Worm (Caenorhabditis elegans) whole organism, young adult: ENCODE measurements around the gene F36D4.4.

ENCODE experiments used
- B0261.1 ChIP-seq: sonication (generic microtip); optimal IDR thresholded peaks from 2 replicates; lab custom pipeline; 2016; ENCODE audit warnings: mild to moderate bottlenecking, missing genetic modification characterization, moderate library complexity, missing compliant biosample characterization
- F33H1.4 ChIP-seq: fragments of 200-800 bp; sonication (Bioruptor generic); IDR thresholded peaks from 2 replicates; pipeline ENCODE4 v1.3.6; 2022; ENCODE audit warnings: missing genetic modification reagents, missing genetic modification characterization, missing compliant biosample characterization
- F37B4.10 ChIP-seq: fragments of 200-800 bp; sonication (Bioruptor generic); IDR thresholded peaks from 2 replicates; pipeline ENCODE4 v1.3.6; 2022; ENCODE audit warnings: missing genetic modification characterization, missing compliant biosample characterization
- F49E8.2 ChIP-seq: sonication (generic microtip); optimal IDR thresholded peaks from 3 replicates; lab custom pipeline; 2017; ENCODE audit warnings: missing genetic modification characterization, mild to moderate bottlenecking, missing compliant biosample characterization, antibody characterized with exemption, moderate library complexity; ENCODE audit not compliant: insufficient read depth
- F57C9.4 ChIP-seq: sonication (generic microtip); optimal IDR thresholded peaks from 2 replicates; lab custom pipeline; 2017; ENCODE audit warnings: mild to moderate bottlenecking, missing genetic modification characterization, missing compliant biosample characterization
- K12H6.12 ChIP-seq: fragments of 200-800 bp; sonication (Bioruptor generic); optimal IDR thresholded peaks from 2 replicates; lab custom pipeline; 2018; ENCODE audit warnings: mild to moderate bottlenecking, missing genetic modification characterization, missing compliant biosample characterization
- Y53F4B.3 ChIP-seq: fragments of 200-800 bp; sonication (Bioruptor generic); IDR thresholded peaks from 2 replicates; pipeline ENCODE4 v1.3.6; 2022; ENCODE audit warnings: missing genetic modification reagents, missing genetic modification characterization, missing compliant biosample characterization
- Y53G8AR.9 ChIP-seq: fragments of 200-800 bp; sonication (Bioruptor generic); conservative IDR thresholded peaks from 2 replicates; pipeline ENCODE4 v1.3.6; 2022; ENCODE audit warnings: missing genetic modification reagents, missing genetic modification characterization, missing compliant biosample characterization
- akir-1 ChIP-seq: fragments of 200-800 bp; sonication (Bioruptor generic); optimal IDR thresholded peaks from 2 replicates; lab custom pipeline; 2018; ENCODE audit warnings: mild to moderate bottlenecking, missing genetic modification characterization, moderate library complexity, missing compliant biosample characterization
- attf-3 ChIP-seq: fragments of 200-800 bp; sonication (Bioruptor generic); conservative IDR thresholded peaks from 2 replicates; pipeline ENCODE4 v1.3.6; 2022; ENCODE audit warnings: missing genetic modification reagents, missing genetic modification characterization, missing compliant biosample characterization
- bed-1 ChIP-seq: fragments of 200-800 bp; sonication (Bioruptor generic); IDR thresholded peaks from 2 replicates; pipeline ENCODE4 v1.3.6; 2022; ENCODE audit warnings: missing genetic modification reagents, missing genetic modification characterization, missing compliant biosample characterization
- bed-2 ChIP-seq: fragments of 200-800 bp; sonication (Bioruptor generic); IDR thresholded peaks from 2 replicates; pipeline ENCODE4 v1.3.6; 2022; ENCODE audit warnings: missing genetic modification reagents, missing genetic modification characterization, missing compliant biosample characterization
- ceh-100 ChIP-seq: fragments of 200-800 bp; sonication (Bioruptor generic); IDR thresholded peaks from 2 replicates; pipeline ENCODE4 v1.3.6; 2022; ENCODE audit warnings: missing genetic modification reagents, missing genetic modification characterization, missing compliant biosample characterization
- ceh-27 ChIP-seq: fragments of 200-800 bp; sonication (Bioruptor generic); optimal IDR thresholded peaks from 2 replicates; lab custom pipeline; 2018; ENCODE audit warnings: mild to moderate bottlenecking, missing genetic modification characterization, moderate library complexity, missing compliant biosample characterization
- ceh-40 ChIP-seq: fragments of 200-800 bp; sonication (Bioruptor generic); IDR thresholded peaks from 2 replicates; pipeline ENCODE4 v1.3.6; 2022; ENCODE audit warnings: missing genetic modification characterization, missing compliant biosample characterization
- ceh-58 ChIP-seq: fragments of 200-800 bp; sonication (Bioruptor generic); IDR thresholded peaks from 2 replicates; pipeline ENCODE4 v1.3.6; 2022; ENCODE audit warnings: missing genetic modification characterization, missing compliant biosample characterization
- ceh-91 ChIP-seq: fragments of 200-800 bp; sonication (Bioruptor generic); IDR thresholded peaks from 2 replicates; pipeline ENCODE4 v1.3.6; 2022; ENCODE audit warnings: missing genetic modification reagents, missing genetic modification characterization, missing compliant biosample characterization
- efl-1 ChIP-seq: fragments of 150-350 bp; optimal IDR thresholded peaks from 2 replicates; lab custom pipeline; 2014; ENCODE audit warnings: missing biosample characterization, missing genetic modification reagents, missing genetic modification characterization
- egl-18 ChIP-seq: fragments of 200-800 bp; sonication (Bioruptor generic); IDR thresholded peaks from 2 replicates; pipeline ENCODE4 v1.3.6; 2022; ENCODE audit warnings: missing genetic modification reagents, missing genetic modification characterization, missing compliant biosample characterization
- gei-17 ChIP-seq: fragments of 200-800 bp; sonication (Bioruptor generic); optimal IDR thresholded peaks from 2 replicates; lab custom pipeline; 2018; ENCODE audit warnings: mild to moderate bottlenecking, missing genetic modification characterization, missing compliant biosample characterization
- hlh-12 ChIP-seq: sonication (generic microtip); optimal IDR thresholded peaks from 2 replicates; lab custom pipeline; 2016; ENCODE audit warnings: missing genetic modification characterization, missing compliant biosample characterization
- hmg-1.2 ChIP-seq: fragments of 200-800 bp; sonication (Bioruptor generic); IDR thresholded peaks from 2 replicates; pipeline ENCODE4 v1.3.6; 2022; ENCODE audit warnings: missing genetic modification reagents, missing genetic modification characterization, missing compliant biosample characterization
- hsf-1 ChIP-seq: fragments of 200-800 bp; sonication (Bioruptor generic); IDR thresholded peaks from 2 replicates; pipeline ENCODE4 v1.3.6; 2022; ENCODE audit warnings: missing genetic modification reagents, missing genetic modification characterization, missing compliant biosample characterization
- lag-1 ChIP-seq: fragments of 200-800 bp; sonication (Bioruptor generic); IDR thresholded peaks from 2 replicates; pipeline ENCODE4 v1.3.6; 2022; ENCODE audit warnings: missing genetic modification reagents, missing genetic modification characterization, missing compliant biosample characterization
- lin-40 ChIP-seq: sonication (generic microtip); optimal IDR thresholded peaks from 2 replicates; lab custom pipeline; 2016; ENCODE audit warnings: missing genetic modification characterization, mild to moderate bottlenecking, missing compliant biosample characterization, missing genotype, missing genetic modification reagents
- lsy-27 ChIP-seq: sonication (generic microtip); optimal IDR thresholded peaks from 2 replicates; lab custom pipeline; 2017; ENCODE audit warnings: missing genetic modification characterization, mild to moderate bottlenecking, missing compliant biosample characterization, antibody characterized with exemption, missing genotype, borderline replicate concordance; ENCODE audit not compliant: insufficient read depth
- madf-10 ChIP-seq: sonication (generic microtip); optimal IDR thresholded peaks from 2 replicates; lab custom pipeline; 2016; ENCODE audit warnings: mild to moderate bottlenecking, missing genetic modification characterization, missing compliant biosample characterization
- madf-8 ChIP-seq: fragments of 200-800 bp; sonication (Bioruptor generic); conservative IDR thresholded peaks from 2 replicates; pipeline ENCODE4 v1.3.6; 2022; ENCODE audit warnings: missing genetic modification reagents, missing genetic modification characterization, missing compliant biosample characterization
- mcd-1 ChIP-seq: fragments of 200-800 bp; sonication (Bioruptor generic); IDR thresholded peaks from 2 replicates; pipeline ENCODE4 v1.3.6; 2022; ENCODE audit warnings: missing genetic modification reagents, missing genetic modification characterization, missing compliant biosample characterization
- mel-28 ChIP-seq: sonication (generic microtip); optimal IDR thresholded peaks from 2 replicates; lab custom pipeline; 2016; ENCODE audit warnings: borderline replicate concordance, mild to moderate bottlenecking, missing genetic modification characterization, missing compliant biosample characterization
- mes-4 ChIP-seq: sonication (generic microtip); optimal IDR thresholded peaks from 2 replicates; lab custom pipeline; 2016; ENCODE audit warnings: missing genotype, missing genetic modification characterization, missing compliant biosample characterization
- mxl-1 ChIP-seq: sonication (generic microtip); optimal IDR thresholded peaks from 2 replicates; lab custom pipeline; 2016; ENCODE audit warnings: missing genetic modification characterization, missing compliant biosample characterization
- nfya-1 ChIP-seq: sonication (generic microtip); optimal IDR thresholded peaks from 2 replicates; lab custom pipeline; 2017; ENCODE audit warnings: antibody characterized with exemption, missing compliant biosample characterization, missing genetic modification characterization, borderline replicate concordance; ENCODE audit not compliant: insufficient read depth
- nfya-2 ChIP-seq: fragments of 200-800 bp; sonication (Bioruptor generic); IDR thresholded peaks from 2 replicates; pipeline ENCODE4 v1.3.6; 2022; ENCODE audit warnings: missing genetic modification reagents, missing genetic modification characterization, missing compliant biosample characterization
- nhr-120 ChIP-seq: fragments of 200-800 bp; sonication (Bioruptor generic); IDR thresholded peaks from 2 replicates; pipeline ENCODE4 v1.3.6; 2022; ENCODE audit warnings: missing genetic modification characterization, missing compliant biosample characterization
- nhr-179 ChIP-seq: sonication (generic microtip); optimal IDR thresholded peaks from 2 replicates; lab custom pipeline; 2016; ENCODE audit warnings: mild to moderate bottlenecking, missing genetic modification characterization, missing compliant biosample characterization
- nhr-90 ChIP-seq: sonication (generic microtip); optimal IDR thresholded peaks from 2 replicates; lab custom pipeline; 2016; ENCODE audit warnings: missing genotype, mild to moderate bottlenecking, missing genetic modification characterization, missing compliant biosample characterization
- rec-8 ChIP-seq, 2 experiments: sonication (generic microtip); optimal IDR thresholded peaks; 2 replicates each; lab custom pipeline; 2016; ENCODE audit warnings: mild to moderate bottlenecking in 2 of 2, missing genetic modification characterization in 2 of 2, missing genetic modification reagents in 2 of 2, missing genotype in 2 of 2, missing biosample characterization in 1 of 2, missing compliant biosample characterization in 1 of 2, moderate library complexity in 1 of 2
- sdz-38 ChIP-seq: sonication (generic microtip); optimal IDR thresholded peaks from 2 replicates; lab custom pipeline; 2016; ENCODE audit warnings: missing genotype, missing genetic modification characterization, missing compliant biosample characterization
- sea-2 ChIP-seq: fragments of 200-800 bp; sonication (Bioruptor generic); IDR thresholded peaks from 2 replicates; pipeline ENCODE4 v1.3.6; 2022; ENCODE audit warnings: missing genetic modification characterization, missing compliant biosample characterization
- snpc-3.4 ChIP-seq: sonication (generic microtip); optimal IDR thresholded peaks from 2 replicates; lab custom pipeline; 2017; ENCODE audit warnings: missing genetic modification characterization, mild to moderate bottlenecking, missing compliant biosample characterization, antibody characterized with exemption, moderate library complexity, missing genotype, missing genetic modification reagents
- tbp1 ChIP-seq: fragments of 200-800 bp; sonication (Bioruptor generic); optimal IDR thresholded peaks from 2 replicates; lab custom pipeline; 2018; ENCODE audit warnings: mild to moderate bottlenecking, missing genetic modification characterization, missing compliant biosample characterization
- xnd-1 ChIP-seq: sonication (generic microtip); optimal IDR thresholded peaks from 2 replicates; lab custom pipeline; 2016; ENCODE audit warnings: missing genotype, missing genetic modification reagents, missing genetic modification characterization, missing compliant biosample characterization
- zim-3 ChIP-seq: sonication (generic microtip); optimal IDR thresholded peaks from 2 replicates; lab custom pipeline; 2017; ENCODE audit warnings: mild to moderate bottlenecking, missing genetic modification characterization, moderate library complexity, missing compliant biosample characterization
- ztf-18 ChIP-seq: sonication (generic microtip); optimal IDR thresholded peaks from 2 replicates; lab custom pipeline; 2016; ENCODE audit warnings: missing genotype, mild to moderate bottlenecking, missing genetic modification characterization, missing compliant biosample characterization
- ztf-26 ChIP-seq: sonication (generic microtip); optimal IDR thresholded peaks from 2 replicates; lab custom pipeline; 2017; ENCODE audit warnings: missing genetic modification characterization, missing compliant biosample characterization
- ztf-28 ChIP-seq: fragments of 200-800 bp; sonication (Bioruptor generic); IDR thresholded peaks from 2 replicates; pipeline ENCODE4 v1.3.6; 2022; ENCODE audit warnings: missing genetic modification reagents, missing genetic modification characterization, missing compliant biosample characterization
- ztf-6 ChIP-seq: fragments of 200-800 bp; sonication (Bioruptor generic); IDR thresholded peaks from 2 replicates; pipeline ENCODE4 v1.3.6; 2022; ENCODE audit warnings: missing genetic modification reagents, missing genetic modification characterization, missing compliant biosample characterization

Gene F36D4.4

DNA sequence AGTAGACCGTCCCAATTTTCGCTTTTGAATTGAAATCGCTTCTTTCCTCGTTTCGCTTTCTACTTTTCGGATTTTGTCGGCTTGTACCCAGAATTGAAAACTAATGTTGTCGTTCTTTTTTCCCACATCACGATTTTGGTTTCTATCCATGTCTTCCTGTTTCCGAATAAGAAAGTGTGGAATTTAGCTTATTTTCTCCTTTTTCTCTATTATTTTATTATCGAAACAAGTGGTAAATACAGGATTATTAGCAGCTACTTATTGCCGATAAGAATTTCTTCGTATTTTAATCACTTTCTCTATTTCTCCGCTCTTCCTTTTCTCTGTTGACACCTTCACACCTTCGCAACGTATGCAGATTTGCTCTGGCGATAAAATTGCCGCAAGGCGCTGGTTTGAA is 29.5 kb downstream of the F36D4.4 start:
- TF ChIP-seq ceh-100 (GFP tag; lab: Robert Waterston, UW) (no peak), nhr-120 (GFP tag; lab: Robert Waterston, UW) (no peak), ceh-27 (GFP tag; lab: Kevin White, UChicago) (no peak), ceh-58 (GFP tag; lab: Robert Waterston, UW) (no peak), bed-2 (no peak), sea-2 (GFP tag; lab: Robert Waterston, UW) (no peak), akir-1 (GFP tag; lab: Kevin White, UChicago) (no peak), sdz-38 (no peak)

DNA sequence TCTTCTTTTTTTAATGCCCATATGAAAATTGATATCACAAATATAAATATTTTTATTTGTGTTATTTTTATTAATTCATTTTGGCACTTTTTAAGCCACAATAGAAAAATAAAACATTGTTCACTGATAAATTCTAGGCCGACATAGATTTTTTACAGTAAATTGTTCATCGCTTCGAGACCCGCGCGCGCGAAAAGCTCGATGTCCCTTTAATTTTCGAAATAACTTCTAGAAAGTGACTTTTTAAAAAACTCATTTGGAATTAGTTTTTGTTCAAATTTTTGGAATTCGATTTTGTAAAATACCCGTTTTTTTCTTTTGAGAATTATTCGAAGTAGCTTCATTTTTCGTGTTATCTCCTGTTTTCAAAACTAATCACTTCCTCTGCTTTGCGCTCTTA is 30.1 kb downstream of the F36D4.4 start:
- TF ChIP-seq nhr-90, result no peak
- no peak for TF ChIP-seq lsy-27 (tag; lab: Kevin White, UChicago)
- TF ChIP-seq tbp1 (GFP tag; lab: Kevin White, UChicago), result no peak
- TF ChIP-seq ceh-100 (GFP tag; lab: Robert Waterston, UW), result no peak
- peak; percentile 55 for TF ChIP-seq xnd-1 (tag; lab: Kevin White, UChicago)
- TF ChIP-seq lag-1 (GFP tag; lab: Robert Waterston, UW), result no peak
- no peak for TF ChIP-seq K12H6.12
- TF ChIP-seq lin-40 (tag; lab: Kevin White, UChicago), result no peak
- no peak for TF ChIP-seq sdz-38
- no peak for TF ChIP-seq F49E8.2 (tag; lab: Kevin White, UChicago)
- 0 out of 2 replicates have a peak, but pooled peaks have one; percentile 59 for TF ChIP-seq hsf-1 (GFP tag; lab: Robert Waterston, UW)
- TF ChIP-seq madf-10 (tag; lab: Kevin White, UChicago), result no peak
- no peak for TF ChIP-seq ztf-26
- TF ChIP-seq nfya-1, result no peak
- no peak for TF ChIP-seq mel-28
- no peak for TF ChIP-seq Y53F4B.3 (GFP tag; lab: Robert Waterston, UW)
- TF ChIP-seq mxl-1 (tag; lab: Kevin White, UChicago), result no peak
- TF ChIP-seq ceh-27 (GFP tag; lab: Kevin White, UChicago), result no peak
- no peak for TF ChIP-seq mes-4
- peak; percentile 52; the same call in 1 of the 2 replicates for TF ChIP-seq madf-8 (GFP tag; lab: Robert Waterston, UW)
- TF ChIP-seq nhr-179 (tag; lab: Kevin White, UChicago), result no peak
- TF ChIP-seq rec-8 (tag; optimal IDR thresholded peaks at IDR 0.05; lab: Kevin White, UChicago), result no peak
- no peak for TF ChIP-seq F57C9.4 (tag; lab: Kevin White, UChicago)
- no peak for TF ChIP-seq snpc-3.4
- TF ChIP-seq egl-18 (GFP tag; lab: Robert Waterston, UW), result no peak
- TF ChIP-seq ztf-28, result no peak
- no peak for TF ChIP-seq attf-3 (GFP tag; lab: Robert Waterston, UW)
- TF ChIP-seq ceh-40 (GFP tag; lab: Robert Waterston, UW), result no peak
- peak; percentile 77 for TF ChIP-seq F33H1.4 (GFP tag; lab: Robert Waterston, UW)
- TF ChIP-seq Y53G8AR.9 (GFP tag; lab: Robert Waterston, UW), result no peak
- peak; percentile 79 for TF ChIP-seq efl-1
- TF ChIP-seq B0261.1, result no peak
- TF ChIP-seq nfya-2 (GFP tag; lab: Robert Waterston, UW), result no peak
- TF ChIP-seq hmg-1.2, result no peak
- TF ChIP-seq ztf-18, result peak; percentile 50
- no peak for TF ChIP-seq F37B4.10
- no peak for TF ChIP-seq mcd-1
- TF ChIP-seq ceh-91 (GFP tag; lab: Robert Waterston, UW), result no peak
- no peak for TF ChIP-seq hlh-12
- no peak for TF ChIP-seq ztf-6 (GFP tag; lab: Robert Waterston, UW)
- TF ChIP-seq gei-17 (GFP tag; lab: Kevin White, UChicago), result no peak
- TF ChIP-seq bed-1, result no peak
- no peak for TF ChIP-seq zim-3 (tag; lab: Kevin White, UChicago)
